Worm (Caenorhabditis elegans): ENCODE measurements around the gene sma-3.

ce11 chrIII:6848654-6849204 is 15.0 kb downstream of the sma-3 start, which contains the start of gene dhhc-5:
- TF ChIP-seq nhr-23 (tag; optimal IDR thresholded peaks at IDR 0.05) (no peak), mab-5 (tag; optimal IDR thresholded peaks at IDR 0.05) (no peak), lin-11 (tag; optimal IDR thresholded peaks at IDR 0.05) (no peak), unc-62 (GFP tag; optimal IDR thresholded peaks at IDR 0.05) (no peak), elt-1 (tag; optimal IDR thresholded peaks at IDR 0.05) (no peak), R02D3.7 (tag; optimal IDR thresholded peaks at IDR 0.05) (no peak), ama-1 (optimal IDR thresholded peaks at IDR 0.05) (no peak), nhr-129 (tag; optimal IDR thresholded peaks at IDR 0.05) (no peak), gmeb-1 (tag; optimal IDR thresholded peaks at IDR 0.05) (no peak)

Measured in whole organism, L2 larva.